Fruit fly (Drosophila melanogaster): Measurements from ENCODE around the gene Pgant7.

dm6 chrX:18538204-18538864 is 38.5 kb upstream of the Pgant7 start:
- no peak for TF ChIP-seq psq (optimal IDR thresholded peaks at IDR 0.05)
- no peak for TF ChIP-seq Myc (optimal IDR thresholded peaks at IDR 0.05)
- no peak for TF ChIP-seq h (optimal IDR thresholded peaks at IDR 0.05)

Data from Kc167 (cell line).